Fruit fly (Drosophila melanogaster) whole organism, embryonic: ENCODE results near the gene Vha36-3.

Experiments used
- Ada2b ChIP-seq: fragments of 200-800 bp; sonication (Bioruptor generic); IDR thresholded peaks from 2 replicates; pipeline ENCODE4 v1.3.6; 2022; ENCODE audit warnings: missing biosample characterization, missing genetic modification characterization
- B-H1 ChIP-seq: fragments of 200-800 bp; sonication (Bioruptor generic); IDR thresholded peaks from 3 replicates; pipeline ENCODE4 v1.3.6; 2022; ENCODE audit warnings: missing biosample characterization, missing genetic modification characterization
- CG10147 ChIP-seq: fragments of 200-800 bp; sonication (Bioruptor generic); optimal IDR thresholded peaks from 2 replicates; lab custom pipeline; 2019; ENCODE audit warnings: missing biosample characterization, mild to moderate bottlenecking, missing genetic modification characterization, moderate library complexity
- CG10267 ChIP-seq: fragments of 200-800 bp; sonication (Bioruptor generic); optimal IDR thresholded peaks from 2 replicates; lab custom pipeline; 2018; ENCODE audit warnings: missing biosample characterization, mild to moderate bottlenecking, missing genetic modification characterization, moderate library complexity
- CG10366 ChIP-seq: fragments of 200-800 bp; sonication (Bioruptor generic); IDR thresholded peaks from 2 replicates; pipeline ENCODE4 v1.3.6; 2022; ENCODE audit warnings: missing biosample characterization, missing genetic modification characterization
- CG10959 ChIP-seq: fragments of 200-800 bp; sonication (Bioruptor generic); IDR thresholded peaks from 2 replicates; pipeline ENCODE4 v1.3.6; 2022; ENCODE audit warnings: missing biosample characterization, missing genetic modification characterization
- CG11398 ChIP-seq: fragments of 200-800 bp; sonication (Bioruptor generic); optimal IDR thresholded peaks from 2 replicates; lab custom pipeline; 2016; ENCODE audit warnings: missing biosample characterization, missing genetic modification characterization
- CG11695 ChIP-seq: fragments of 200-800 bp; sonication (Bioruptor generic); IDR thresholded peaks from 3 replicates; pipeline ENCODE4 v1.3.6; 2022; ENCODE audit warnings: missing biosample characterization, missing genetic modification characterization
- CG13287 ChIP-seq: fragments of 200-800 bp; sonication (Bioruptor generic); IDR thresholded peaks from 2 replicates; pipeline ENCODE4 v1.3.6; 2022; ENCODE audit warnings: missing biosample characterization, missing genetic modification characterization; ENCODE audit not compliant: partially characterized antibody
- CG1529 ChIP-seq: fragments of 200-800 bp; sonication (Bioruptor generic); optimal IDR thresholded peaks from 3 replicates; lab custom pipeline; 2018; ENCODE audit warnings: missing biosample characterization, missing genetic modification characterization
- CG18599 ChIP-seq: fragments of 200-800 bp; sonication (Bioruptor generic); optimal IDR thresholded peaks from 3 replicates; lab custom pipeline; 2017; ENCODE audit warnings: missing biosample characterization, missing genetic modification characterization, mild to moderate bottlenecking, moderate library complexity, missing genetic modification reagents
- CG2889 ChIP-seq: fragments of 200-800 bp; sonication (Bioruptor generic); IDR thresholded peaks from 3 replicates; pipeline ENCODE4 v1.3.6; 2022; ENCODE audit warnings: missing biosample characterization, missing genetic modification characterization
- CG31441 ChIP-seq: fragments of 200-800 bp; sonication (Bioruptor generic); IDR thresholded peaks from 2 replicates; pipeline ENCODE4 v1.3.6; 2022; ENCODE audit warnings: missing biosample characterization, missing genetic modification characterization
- CG32532 ChIP-seq: fragments of 200-800 bp; sonication (Bioruptor generic); IDR thresholded peaks from 2 replicates; pipeline ENCODE4 v1.3.6; 2022; ENCODE audit warnings: missing biosample characterization, missing genetic modification characterization
- CG32767 ChIP-seq: fragments of 200-800 bp; sonication (Bioruptor generic); IDR thresholded peaks from 2 replicates; pipeline ENCODE4 v1.3.6; 2022; ENCODE audit warnings: missing biosample characterization, missing genetic modification characterization
- CG4617 ChIP-seq: fragments of 200-800 bp; sonication (Bioruptor generic); optimal IDR thresholded peaks from 3 replicates; lab custom pipeline; 2016; ENCODE audit warnings: missing biosample characterization, missing genetic modification characterization, borderline replicate concordance
- CG6854 ChIP-seq: fragments of 200-800 bp; sonication (Bioruptor generic); optimal IDR thresholded peaks from 3 replicates; lab custom pipeline; 2017; ENCODE audit warnings: missing biosample characterization, mild to moderate bottlenecking, missing genetic modification characterization
- CG8478 ChIP-seq: fragments of >200 bp; optimal IDR thresholded peaks from 2 replicates; lab custom pipeline; 2018
- Elba2 ChIP-seq: fragments of 200-800 bp; sonication (Bioruptor generic); optimal IDR thresholded peaks from 3 replicates; lab custom pipeline; 2016; ENCODE audit warnings: missing biosample characterization, missing genetic modification characterization
- Ets65A ChIP-seq: fragments of 200-800 bp; sonication (Bioruptor generic); peaks from one replicate; lab custom pipeline; 2016; ENCODE audit warnings: missing biosample characterization, missing genetic modification characterization
- Ets97D ChIP-seq: fragments of 200-800 bp; sonication (Bioruptor generic); optimal IDR thresholded peaks from 3 replicates; lab custom pipeline; 2016; ENCODE audit warnings: missing biosample characterization, missing genetic modification characterization
- HHEX ChIP-seq: fragments of 200-800 bp; sonication (Bioruptor generic); optimal IDR thresholded peaks from 3 replicates; lab custom pipeline; 2017; ENCODE audit warnings: missing biosample characterization, mild to moderate bottlenecking, missing genetic modification characterization, missing genetic modification reagents
- HLH4C ChIP-seq: fragments of 200-800 bp; sonication (Bioruptor generic); IDR thresholded peaks from 3 replicates; pipeline ENCODE4 v1.3.6; 2022; ENCODE audit warnings: missing biosample characterization, missing genetic modification characterization; ENCODE audit not compliant: partially characterized antibody
- Hmr ChIP-seq: fragments of 200-800 bp; sonication (Bioruptor generic); optimal IDR thresholded peaks from 3 replicates; lab custom pipeline; 2017; ENCODE audit warnings: mild to moderate bottlenecking, missing biosample characterization, missing genetic modification reagents, missing genetic modification characterization
- Kr ChIP-seq: fragments of 200-800 bp; sonication (Bioruptor generic); optimal IDR thresholded peaks from 2 replicates; lab custom pipeline; 2017; ENCODE audit warnings: missing biosample characterization, mild to moderate bottlenecking, missing genetic modification characterization
- MESR4 ChIP-seq: fragments of 200-800 bp; sonication (Bioruptor generic); optimal IDR thresholded peaks from 2 replicates; lab custom pipeline; 2018; ENCODE audit warnings: missing biosample characterization, mild to moderate bottlenecking, missing genetic modification characterization, moderate library complexity
- bbx ChIP-seq: fragments of 200-800 bp; sonication (Bioruptor generic); IDR thresholded peaks from 2 replicates; pipeline ENCODE4 v1.3.6; 2022; ENCODE audit warnings: missing biosample characterization, missing genetic modification characterization; ENCODE audit not compliant: partially characterized antibody
- ewg ChIP-seq: fragments of 200-800 bp; sonication (Bioruptor generic); optimal IDR thresholded peaks from 3 replicates; lab custom pipeline; 2017; ENCODE audit warnings: mild to moderate bottlenecking, missing biosample characterization, missing genetic modification reagents, missing genetic modification characterization
- gce ChIP-seq: fragments of 200-800 bp; sonication (Bioruptor generic); IDR thresholded peaks from 3 replicates; pipeline ENCODE4 v1.3.6; 2022; ENCODE audit warnings: missing biosample characterization, missing genetic modification characterization
- her ChIP-seq: fragments of 200-800 bp; sonication (Bioruptor generic); optimal IDR thresholded peaks from 2 replicates; lab custom pipeline; 2016; ENCODE audit warnings: missing biosample characterization, missing genetic modification characterization
- kay ChIP-seq: fragments of 200-800 bp; sonication (Bioruptor generic); optimal IDR thresholded peaks from 2 replicates; lab custom pipeline; 2016; ENCODE audit warnings: missing biosample characterization, missing genetic modification characterization
- klu ChIP-seq: fragments of 200-800 bp; sonication (Bioruptor generic); IDR thresholded peaks from 2 replicates; pipeline ENCODE4 v1.3.6; 2022; ENCODE audit warnings: missing biosample characterization, missing genetic modification characterization
- mam ChIP-seq: fragments of 200-800 bp; sonication (Bioruptor generic); optimal IDR thresholded peaks from 3 replicates; lab custom pipeline; 2016; ENCODE audit warnings: missing biosample characterization, missing genetic modification characterization
- run ChIP-seq: fragments of 200-800 bp; sonication (Bioruptor generic); optimal IDR thresholded peaks from 3 replicates; lab custom pipeline; 2018; ENCODE audit warnings: missing biosample characterization, mild to moderate bottlenecking, missing genetic modification characterization
- stwl ChIP-seq: fragments of 200-800 bp; sonication (Bioruptor generic); optimal IDR thresholded peaks from 3 replicates; lab custom pipeline; 2018; ENCODE audit warnings: missing biosample characterization, mild to moderate bottlenecking, missing genetic modification characterization, moderate library complexity
- unpg ChIP-seq: fragments of 200-800 bp; sonication (Bioruptor generic); optimal IDR thresholded peaks from 3 replicates; lab custom pipeline; 2018; ENCODE audit warnings: missing biosample characterization, mild to moderate bottlenecking, missing genetic modification characterization, moderate library complexity
- vvl ChIP-seq: fragments of 200-800 bp; sonication (Bioruptor generic); IDR thresholded peaks from 2 replicates; pipeline ENCODE4 v1.3.6; 2022; ENCODE audit warnings: missing biosample characterization, missing genetic modification characterization
- wor ChIP-seq: fragments of 200-800 bp; sonication (Bioruptor generic); IDR thresholded peaks from 2 replicates; pipeline ENCODE4 v1.3.6; 2022; ENCODE audit warnings: missing biosample characterization, missing genetic modification characterization
- zfh1 ChIP-seq: fragments of 200-800 bp; sonication (Bioruptor generic); IDR thresholded peaks from 3 replicates; pipeline ENCODE4 v1.3.6; 2022; ENCODE audit warnings: missing biosample characterization, missing genetic modification characterization

Vha36-3 gene

dm6 chrX:2588415-2589411 is 8.4 kb upstream of the Vha36-3 start, which contains the start of gene egh (continued):
- TF ChIP-seq vvl (GFP tag; lab: Robert Waterston, UW) (peak; percentile 21; the same call in 1 of the 2 replicates), mam (peak; percentile 28), ewg (GFP tag; lab: Kevin White, UChicago) (peak; percentile 18), kay (GFP tag; lab: Kevin White, UChicago) (no peak), CG10147 (GFP tag; lab: Kevin White, UChicago) (no peak), Kr (no peak), stwl (tag; lab: Kevin White, UChicago) (peak; percentile 52), CG11398 (GFP tag; lab: Kevin White, UChicago) (no peak), CG18599 (peak; percentile 69), CG11695 (GFP tag; lab: Robert Waterston, UW) (0 out of 3 replicates have a peak, but pooled peaks have one; percentile 15), CG1529 (GFP tag; lab: Kevin White, UChicago) (no peak), CG4617 (GFP tag; lab: Kevin White, UChicago) (peak; percentile 80), MESR4 (GFP tag; lab: Kevin White, UChicago) (peak; percentile 80), CG8478 (lab: Kevin White, UChicago) (peak; percentile 70), CG10959 (GFP tag; lab: Robert Waterston, UW) (no peak), Ets65A (no peak), her (GFP tag; lab: Kevin White, UChicago) (peak; percentile 43), CG10267 (tag; lab: Kevin White, UChicago) (peak; percentile 34), wor (no peak), CG6854 (GFP tag; lab: Kevin White, UChicago) (no peak), Elba2 (GFP tag; lab: Kevin White, UChicago) (peak; percentile 34), gce (GFP tag; lab: Robert Waterston, UW) (0 out of 3 replicates have a peak, but pooled peaks have one; percentile 6), HLH4C (peak; percentile 36; the same call in 1 of the 3 replicates), CG10366 (GFP tag; lab: Robert Waterston, UW) (peak; percentile 59), CG32767 (peak; percentile 58), B-H1 (no peak; the same call in 2 of the 3 replicates), CG31441 (GFP tag; lab: Robert Waterston, UW) (no peak), HHEX (peak; percentile 52), CG32532 (GFP tag; lab: Robert Waterston, UW) (peak; percentile 25; the same call in 1 of the 2 replicates), run (tag; lab: Kevin White, UChicago) (no peak), CG13287 (GFP tag; lab: Robert Waterston, UW) (peak; percentile 19; the same call in 1 of the 2 replicates), unpg (GFP tag; lab: Kevin White, UChicago) (no peak), zfh1 (GFP tag; lab: Robert Waterston, UW) (peak; percentile 27; the same call in 1 of the 3 replicates), Ets97D (GFP tag; lab: Kevin White, UChicago) (peak; percentile 69), Ada2b (GFP tag; lab: Robert Waterston, UW) (peak; percentile 17; the same call in 1 of the 2 replicates), bbx (GFP tag; lab: Robert Waterston, UW) (peak; percentile 39), Hmr (GFP tag; lab: Kevin White, UChicago) (peak; percentile 25), CG2889 (GFP tag; lab: Robert Waterston, UW) (0 out of 3 replicates have a peak, but pooled peaks have one; percentile 45), klu (GFP tag; lab: Robert Waterston, UW) (peak; percentile 40; the same call in 1 of the 2 replicates)
- TF ChIP-seq, all 482 proteins: peak for 155
